Fruit fly (Drosophila melanogaster) S2 (cell line): Measurements from ENCODE around the gene CG11601.

Experiments used
- CG8478 ChIP-seq: fragments of >200 bp; optimal IDR thresholded peaks from 2 replicates; lab custom pipeline; 2018
- CTCF ChIP-seq, 2 experiments: fragments of >200 bp; optimal IDR thresholded peaks; 2 replicates each; lab custom pipeline; 2018

DNA sequence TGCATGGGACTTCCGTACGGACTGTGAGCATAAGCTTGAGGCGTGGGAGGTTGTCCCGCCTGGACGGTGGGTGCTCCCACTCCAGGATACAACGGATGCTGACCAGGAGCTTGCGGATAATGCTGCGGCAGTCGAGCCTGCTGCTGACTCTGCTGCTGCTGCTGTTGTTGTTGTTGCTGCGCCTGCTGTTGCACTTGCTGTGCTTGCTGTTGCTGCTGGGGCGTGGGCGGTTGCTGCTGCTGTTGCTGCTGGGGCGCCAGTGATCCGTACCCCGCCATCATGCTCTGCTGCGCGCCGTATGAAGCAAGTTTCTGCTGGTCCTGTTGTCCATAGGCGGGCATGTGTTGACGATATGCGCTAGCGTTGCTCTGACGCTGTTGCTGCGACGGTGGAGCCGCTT lies 41.7 kb downstream of the CG11601 start:
- no peak for TF ChIP-seq CG8478 (lab: Kevin White, UChicago)
- TF ChIP-seq CTCF (optimal IDR thresholded peaks at IDR 0.05; lab: Kevin White, UChicago): no peak
